Worm (Caenorhabditis elegans) whole organism, mixed stage, embryonic: ENCODE results near the gene srz-58.

Experiments used
- blmp-1 ChIP-seq: fragments of 150-350 bp; optimal IDR thresholded peaks from 2 replicates; lab custom pipeline; 2014; ENCODE audit warnings: missing biosample characterization, missing genetic modification characterization
- ceh-39 ChIP-seq: fragments of 150-350 bp; optimal IDR thresholded peaks from 2 replicates; lab custom pipeline; 2014; ENCODE audit warnings: missing biosample characterization, missing genetic modification characterization
- elt-3 ChIP-seq: fragments of 150-350 bp; optimal IDR thresholded peaks from 2 replicates; lab custom pipeline; 2014; ENCODE audit warnings: missing biosample characterization, missing genetic modification characterization
- mab-5 ChIP-seq: fragments of 150-350 bp; optimal IDR thresholded peaks from 2 replicates; lab custom pipeline; 2014; ENCODE audit warnings: missing biosample characterization, missing genetic modification characterization
- nhr-12 ChIP-seq: fragments of 150-350 bp; optimal IDR thresholded peaks from 2 replicates; lab custom pipeline; 2014; ENCODE audit warnings: missing biosample characterization, missing genetic modification characterization
- nhr-2 ChIP-seq: fragments of 150-350 bp; optimal IDR thresholded peaks from 2 replicates; lab custom pipeline; 2014; ENCODE audit warnings: missing biosample characterization, missing genetic modification characterization
- snpc-4 ChIP-seq: fragments of 150-350 bp; optimal IDR thresholded peaks from 2 replicates; lab custom pipeline; 2014; ENCODE audit warnings: missing biosample characterization, missing genetic modification characterization
- unc-62 ChIP-seq: fragments of 150-350 bp; optimal IDR thresholded peaks from 2 replicates; lab custom pipeline; 2014; ENCODE audit warnings: missing biosample characterization, missing genetic modification reagents, missing genetic modification characterization

DNA sequence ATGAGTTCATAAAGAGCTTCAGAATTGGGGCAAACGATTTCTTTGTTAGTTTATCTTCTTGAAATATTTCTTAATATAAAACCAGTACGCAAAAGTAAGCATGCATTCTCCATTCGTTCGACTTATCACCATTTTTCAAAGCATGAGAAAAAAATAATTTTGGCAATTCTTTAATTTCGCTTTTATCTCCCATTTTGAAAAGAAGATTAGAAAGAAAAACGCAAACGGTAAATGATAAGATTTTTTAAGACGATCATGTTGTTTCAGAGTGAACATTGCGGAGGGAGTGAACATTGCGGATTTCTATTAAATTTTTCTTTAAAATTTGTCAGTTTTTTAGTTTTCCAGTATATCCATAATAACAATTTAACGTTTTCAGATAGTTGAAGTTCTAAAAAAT is 21.4 kb downstream of the srz-58 start:
- TF ChIP-seq blmp-1 (tag; lab: Kevin White, UChicago) = no peak
- TF ChIP-seq unc-62 (GFP tag; lab: Kevin White, UChicago) = no peak
- no peak for TF ChIP-seq nhr-2
- no peak for TF ChIP-seq elt-3
- no peak for TF ChIP-seq ceh-39 (tag; lab: Kevin White, UChicago)
- TF ChIP-seq nhr-12 (tag; lab: Kevin White, UChicago) = no peak
- no peak for TF ChIP-seq mab-5
- no peak for TF ChIP-seq snpc-4
